Fruit fly (Drosophila melanogaster): ENCODE results near the gene pira.

Gene pira

dm6 chrX:12747746-12748710 is 15.4 kb downstream of the pira start (continued):
- TF ChIP-seq Hr38 (GFP tag; optimal IDR thresholded peaks at IDR 0.05), result no peak
- TF ChIP-seq Ets96B (tag; optimal IDR thresholded peaks at IDR 0.05), result peak; percentile 58
- no peak for TF ChIP-seq dsx (GFP tag; optimal IDR thresholded peaks at IDR 0.05; ENCODE audit: poor library complexity, severe bottlenecking)
- TF ChIP-seq cyc (GFP tag; optimal IDR thresholded peaks at IDR 0.05), result peak; percentile 38
- peak; percentile 68 for TF ChIP-seq CG32006 (GFP tag; optimal IDR thresholded peaks at IDR 0.05)
- no peak for TF ChIP-seq dac (GFP tag; optimal IDR thresholded peaks at IDR 0.05)
- no peak for TF ChIP-seq fd59A (GFP tag; optimal IDR thresholded peaks at IDR 0.05)
- no peak for TF ChIP-seq CG7368 (GFP tag; optimal IDR thresholded peaks at IDR 0.05)
- peak; percentile 57 for TF ChIP-seq CG6808 (GFP tag; optimal IDR thresholded peaks at IDR 0.05)
- TF ChIP-seq CG31627 (GFP tag; optimal IDR thresholded peaks at IDR 0.05), result peak; percentile 31

dm6 chrX:12745117-12745516 is 18.3 kb downstream of the pira start:
- TF ChIP-seq CG3919 (GFP tag; optimal IDR thresholded peaks at IDR 0.05), result no peak
- TF ChIP-seq net (GFP tag; optimal IDR thresholded peaks at IDR 0.05), result no peak
- TF ChIP-seq Eip93F (GFP tag; optimal IDR thresholded peaks at IDR 0.05), result no peak
- TF ChIP-seq CG6808 (GFP tag; optimal IDR thresholded peaks at IDR 0.05), result no peak
- TF ChIP-seq fd85E (GFP tag; optimal IDR thresholded peaks at IDR 0.05), result no peak

- TF ChIP-seq Met (GFP tag; optimal IDR thresholded peaks at IDR 0.05), result peak; percentile 6
- peak; percentile 25 for TF ChIP-seq pdm3 (GFP tag; optimal IDR thresholded peaks at IDR 0.05)
- TF ChIP-seq CG8119 (GFP tag; IDR thresholded peaks at IDR 0.05), result peak; percentile 86
- peak; percentile 18 for TF ChIP-seq dsx (GFP tag; optimal IDR thresholded peaks at IDR 0.05; ENCODE audit: poor library complexity, severe bottlenecking)
- TF ChIP-seq CG6163 (GFP tag; IDR thresholded peaks at IDR 0.05), result peak; percentile 84
- TF ChIP-seq vri (GFP tag; optimal IDR thresholded peaks at IDR 0.05), result peak; percentile 34
- peak; percentile 25 for TF ChIP-seq achi (GFP tag; optimal IDR thresholded peaks at IDR 0.05)
- peak; percentile 27 for TF ChIP-seq Eip75B (GFP tag; optimal IDR thresholded peaks at IDR 0.05)
- no peak for TF ChIP-seq dac (GFP tag; optimal IDR thresholded peaks at IDR 0.05)
- peak; percentile 46 for TF ChIP-seq Eip78C (GFP tag)
- TF ChIP-seq CG15336 (GFP tag; IDR thresholded peaks at IDR 0.05), result peak; percentile 72
- no peak for TF ChIP-seq fkh (GFP tag; optimal IDR thresholded peaks at IDR 0.05)
- peak; percentile 68 for TF ChIP-seq svp (GFP tag)
- TF ChIP-seq lz (GFP tag; optimal IDR thresholded peaks at IDR 0.05), result no peak
- TF ChIP-seq spab (GFP tag; optimal IDR thresholded peaks at IDR 0.05), result peak; percentile 11
- peak; percentile 1 for TF ChIP-seq Hr4 (GFP tag; optimal IDR thresholded peaks at IDR 0.05)
- TF ChIP-seq CG3919 (GFP tag; optimal IDR thresholded peaks at IDR 0.05), result no peak
- TF ChIP-seq Ets21C (GFP tag; optimal IDR thresholded peaks at IDR 0.05), result no peak
- peak; percentile 20 for TF ChIP-seq CG10631 (GFP tag; optimal IDR thresholded peaks at IDR 0.05)
- TF ChIP-seq CG8632 (GFP tag; optimal IDR thresholded peaks at IDR 0.05), result peak; percentile 9
- TF ChIP-seq CG6808 (GFP tag; optimal IDR thresholded peaks at IDR 0.05), result peak; percentile 49
- TF ChIP-seq CG1621 (tag; optimal IDR thresholded peaks at IDR 0.05), result no peak
- no peak for TF ChIP-seq CG8319 (GFP tag; optimal IDR thresholded peaks at IDR 0.05)
- TF ChIP-seq topi (GFP tag; optimal IDR thresholded peaks at IDR 0.05), result peak; percentile 39
- TF ChIP-seq Lpt (GFP tag; optimal IDR thresholded peaks at IDR 0.05), result peak; percentile 26
- TF ChIP-seq CG31627 (GFP tag; optimal IDR thresholded peaks at IDR 0.05), result no peak
- no peak for TF ChIP-seq CG6854 (GFP tag; optimal IDR thresholded peaks at IDR 0.05)
- peak; percentile 60 to 61 for TF ChIP-seq ss (GFP tag; optimal IDR thresholded peaks at IDR 0.05)
- TF ChIP-seq CG32006 (GFP tag; optimal IDR thresholded peaks at IDR 0.05), result peak; percentile 2
- peak; percentile 33 for TF ChIP-seq CG16779 (tag; optimal IDR thresholded peaks at IDR 0.05)
- peak; percentile 29 for TF ChIP-seq OdsH (GFP tag; optimal IDR thresholded peaks at IDR 0.05)
- TF ChIP-seq CG4318 (GFP tag; optimal IDR thresholded peaks at IDR 0.05), result no peak
- peak; percentile 27 for TF ChIP-seq Ets96B (tag; optimal IDR thresholded peaks at IDR 0.05)
- TF ChIP-seq CG7368 (GFP tag; optimal IDR thresholded peaks at IDR 0.05), result no peak
- TF ChIP-seq Blimp-1 (GFP tag; optimal IDR thresholded peaks at IDR 0.05), result no peak
- no peak for TF ChIP-seq Hr39 (GFP tag; optimal IDR thresholded peaks at IDR 0.05)
- no peak for TF ChIP-seq Eip93F (GFP tag; optimal IDR thresholded peaks at IDR 0.05)
- TF ChIP-seq CG9139 (GFP tag; optimal IDR thresholded peaks at IDR 0.05), result peak; percentile 22
- TF ChIP-seq fd59A (GFP tag; optimal IDR thresholded peaks at IDR 0.05), result no peak
- no peak for TF ChIP-seq cyc (GFP tag; optimal IDR thresholded peaks at IDR 0.05)
Measured at dm6 chrX:12744026-12744688, 19.3 kb downstream of the pira start, which contains the start of gene CG4004. CG4004 (plus strand) TSS chrX:12744212.

All from whole organism, prepupa.